Worm (Caenorhabditis elegans) whole organism, L4/young adult: ENCODE measurements around the gene C33H5.1.
A peak's percentile ranks its signal among the peaks of the same experiment; 100 is the strongest.

Experiments
- W03F9.2 ChIP-seq: fragments of 150-350 bp; optimal IDR thresholded peaks from 2 replicates; lab custom pipeline; 2014; ENCODE audit warnings: missing biosample characterization, missing genetic modification characterization
- dao-5 ChIP-seq: sonication (generic microtip); optimal IDR thresholded peaks from 2 replicates; lab custom pipeline; 2016; ENCODE audit warnings: missing genotype, missing genetic modification characterization, moderate library complexity, missing compliant biosample characterization
- him-1 ChIP-seq: sonication (generic microtip); optimal IDR thresholded peaks from 2 replicates; lab custom pipeline; 2016; ENCODE audit warnings: missing genotype, missing genetic modification reagents, missing genetic modification characterization, missing compliant biosample characterization

The C33H5.1 gene

DNA sequence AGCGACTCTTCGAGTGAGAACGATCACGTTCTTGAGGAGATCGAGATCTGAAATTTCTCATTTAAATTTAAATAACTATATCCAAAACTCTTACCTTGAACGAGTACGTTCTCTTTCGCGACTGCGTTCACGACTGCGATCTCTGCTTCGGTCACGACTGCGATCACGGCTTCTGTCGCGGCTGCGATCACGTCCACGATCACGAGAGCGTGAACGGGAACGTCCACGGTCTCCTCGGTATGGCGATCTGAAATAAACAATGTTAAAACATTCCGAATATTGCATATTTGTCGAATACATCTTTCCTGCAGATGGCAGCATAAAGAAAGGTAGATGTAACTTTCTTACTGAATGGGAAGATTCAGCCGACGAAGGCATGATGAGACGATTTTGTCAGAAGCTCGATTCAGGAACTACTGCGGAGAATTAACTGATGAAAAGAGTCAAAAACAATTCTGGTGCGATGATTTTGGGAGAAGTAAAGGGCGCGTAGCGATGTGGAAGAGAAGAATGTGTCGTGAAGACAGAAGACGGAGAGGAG, 18.5 kb upstream of the C33H5.1 start:
- TF ChIP-seq dao-5 (tag; lab: Kevin White, UChicago), result no peak
- no peak for TF ChIP-seq W03F9.2 (tag; lab: Kevin White, UChicago)
- no peak for TF ChIP-seq him-1

DNA sequence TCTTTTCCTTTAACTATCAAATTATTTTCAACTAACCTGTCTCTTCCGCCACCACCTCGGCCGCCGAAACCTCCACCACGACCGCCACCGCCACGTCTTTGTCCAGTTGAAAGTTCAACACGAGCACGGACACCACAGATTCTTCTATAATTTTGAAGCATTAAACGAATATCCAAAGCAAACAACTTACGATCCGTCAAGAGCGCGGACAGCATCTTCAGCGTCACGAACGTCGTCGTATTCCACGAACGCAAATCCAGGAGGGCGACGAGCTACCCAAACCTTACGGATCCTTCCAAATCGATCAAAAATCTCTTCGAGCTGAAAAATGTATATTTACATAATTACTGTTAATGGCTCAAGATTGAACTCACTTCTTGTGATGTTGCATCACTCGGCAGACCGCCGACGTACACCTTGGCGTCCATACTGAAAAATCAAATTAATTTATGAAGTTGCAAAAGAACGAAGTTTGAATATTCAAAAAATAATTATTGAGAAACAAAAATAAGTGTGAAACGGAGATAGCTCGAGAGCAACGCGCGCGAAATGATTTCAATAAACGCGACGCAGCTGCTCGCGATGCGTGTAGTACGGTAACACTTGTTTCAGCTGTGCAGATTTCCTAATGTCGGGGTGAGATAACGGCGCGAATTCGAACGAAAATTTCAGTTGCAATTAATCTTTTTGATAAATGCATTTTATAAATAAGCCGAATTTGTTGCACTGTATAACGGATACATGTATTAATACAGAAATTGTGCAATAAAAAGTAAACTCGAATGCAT, 17.7 kb upstream of the C33H5.1 start, which contains the start of gene rsp-6:
Gene rsp-6 (minus strand): TSS at position 429 of the 788 bp plus-strand sequence.
- TF ChIP-seq W03F9.2 (tag; lab: Kevin White, UChicago) (peak; percentile 85), him-1 (peak; percentile 29), dao-5 (tag; lab: Kevin White, UChicago) (no peak)

DNA sequence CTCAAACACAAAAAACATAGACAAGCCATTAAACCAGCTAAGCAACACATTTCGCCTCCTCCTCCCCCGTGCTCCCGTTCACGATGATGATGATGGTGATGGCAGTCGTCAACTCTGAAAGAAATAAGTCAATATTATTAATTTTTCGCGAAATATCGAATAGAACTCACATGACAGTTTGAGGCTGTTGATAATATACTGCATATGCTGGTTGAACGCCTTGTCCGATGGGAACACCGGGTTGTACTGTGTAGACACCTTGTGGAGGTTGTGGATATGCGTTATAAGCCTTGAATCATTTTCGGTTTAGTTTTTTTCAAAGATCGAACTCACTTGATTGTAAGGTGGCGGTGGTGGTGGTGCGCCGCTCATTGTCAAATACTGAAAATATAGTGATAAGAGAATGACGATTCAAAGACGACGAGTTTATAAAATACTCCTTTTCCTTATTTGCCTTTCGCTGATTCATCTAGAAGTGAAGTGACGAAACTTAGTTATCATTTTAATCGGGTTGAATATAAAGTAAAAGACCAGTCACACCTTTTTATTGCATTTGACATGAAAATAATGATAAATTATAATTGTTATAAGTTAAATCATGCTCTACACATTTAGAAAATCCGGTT, 16.8 kb upstream of the C33H5.1 start, which contains the start of gene C33H5.13:
Gene C33H5.13 (minus strand): TSS at position 443 of the 626 bp plus-strand sequence.
- no peak for TF ChIP-seq W03F9.2 (tag; lab: Kevin White, UChicago)
- TF ChIP-seq him-1, result no peak
- no peak for TF ChIP-seq dao-5 (tag; lab: Kevin White, UChicago)

DNA sequence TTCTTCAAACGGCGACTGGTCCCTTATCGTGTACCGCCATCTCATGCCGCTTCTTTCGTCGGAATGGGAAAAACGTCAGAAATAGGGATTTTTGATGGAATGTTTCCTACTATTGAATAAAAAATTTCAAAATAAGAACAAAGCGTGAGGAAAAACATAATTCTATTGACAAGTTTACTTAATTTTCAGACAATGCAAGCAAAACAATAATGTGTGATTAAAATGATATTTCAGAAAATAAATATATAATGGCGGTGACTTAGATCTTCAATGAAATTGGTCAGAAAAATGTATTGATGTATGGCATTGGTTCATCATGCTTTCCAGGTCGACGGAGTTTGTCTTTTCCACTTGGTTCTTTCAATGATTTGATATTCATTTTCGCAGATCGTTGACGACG, 14.0 kb upstream of the C33H5.1 start, which contains the start of gene ntp-1:
Gene ntp-1 (minus strand): TSS at position 101 of the 400 bp plus-strand sequence.
- TF ChIP-seq W03F9.2 (tag; lab: Kevin White, UChicago), result no peak
- no peak for TF ChIP-seq him-1
- TF ChIP-seq dao-5 (tag; lab: Kevin White, UChicago), result no peak

DNA sequence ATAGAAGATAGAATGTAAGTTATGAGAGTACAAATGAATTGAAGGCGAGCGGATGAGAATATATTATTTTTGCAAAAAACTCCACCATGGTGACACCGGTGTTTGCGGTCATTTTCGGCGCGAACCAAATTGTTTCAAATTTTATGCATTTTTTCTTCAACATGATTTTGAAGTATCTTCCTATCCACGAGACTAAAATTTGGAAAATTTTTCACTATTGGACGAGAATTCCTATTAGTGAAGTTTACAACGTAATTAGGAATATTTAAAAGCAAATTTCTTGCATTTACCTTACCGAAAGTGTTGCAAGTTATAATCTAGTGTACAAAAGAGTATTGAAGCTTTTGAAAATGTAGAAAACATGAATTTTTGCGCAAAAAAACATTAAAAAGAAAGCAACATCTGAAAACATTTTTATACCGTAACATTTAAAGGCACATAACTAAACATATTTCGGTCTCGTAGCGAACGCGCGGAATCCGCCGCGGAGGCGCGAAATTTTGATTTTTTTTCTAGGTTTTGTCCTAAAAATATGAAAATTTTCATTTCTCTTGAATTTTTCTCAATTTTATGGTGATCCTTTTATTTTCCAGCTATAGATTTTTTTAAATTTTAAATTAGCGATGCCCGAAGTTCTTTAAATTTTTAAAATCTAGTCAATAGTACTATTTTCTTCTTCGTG, 12.1 kb upstream of the C33H5.1 start, which contains the start of gene sgo-1:
Gene sgo-1 (minus strand): TSS at position 51 of the 682 bp plus-strand sequence.
- TF ChIP-seq W03F9.2 (tag; lab: Kevin White, UChicago) (peak; percentile 52), him-1 (no peak)

DNA sequence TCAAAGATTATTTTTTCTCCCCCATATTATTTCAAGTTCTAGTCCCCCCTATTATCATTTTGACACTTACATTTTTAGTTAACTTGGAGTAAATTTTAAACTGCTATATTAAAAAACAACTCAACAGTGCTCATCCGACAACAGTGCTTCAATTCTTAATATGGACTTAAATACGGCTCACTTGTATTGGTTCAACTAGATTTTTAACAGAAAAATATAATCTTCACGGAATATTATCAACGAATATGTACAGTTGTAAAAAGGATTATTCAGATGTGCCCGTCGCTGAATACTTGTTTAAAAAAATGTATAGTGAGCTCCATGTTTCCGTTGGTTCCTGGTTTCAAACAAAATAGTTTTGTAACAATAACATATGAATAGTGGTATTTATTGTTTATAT, 8.4 kb upstream of the C33H5.1 start:
- TF ChIP-seq him-1 (no peak), dao-5 (tag; lab: Kevin White, UChicago) (no peak), W03F9.2 (tag; lab: Kevin White, UChicago) (no peak)

DNA sequence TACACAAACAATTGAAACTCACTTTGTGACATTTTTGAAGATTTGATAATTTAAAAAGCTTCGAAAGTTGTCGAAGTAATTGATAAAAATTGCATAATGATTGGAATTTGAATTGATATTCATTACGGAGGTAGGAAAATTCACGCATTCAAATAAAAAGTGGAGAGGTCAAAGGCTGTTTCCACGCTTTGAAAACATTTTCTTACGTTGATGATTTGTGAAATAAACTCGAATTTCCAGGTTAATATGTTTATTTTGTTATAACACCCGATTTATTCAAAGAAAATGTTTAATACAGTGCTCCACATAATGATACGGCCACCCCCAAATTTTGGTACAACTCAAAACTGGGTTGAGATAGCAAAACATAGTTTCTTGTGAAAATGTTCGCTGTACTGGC, 5.5 kb upstream of the C33H5.1 start, which contains the start of gene C33H5.16:
Gene C33H5.16 (minus strand): TSS at position 101 of the 400 bp plus-strand sequence.
- TF ChIP-seq him-1 (no peak), W03F9.2 (tag; lab: Kevin White, UChicago) (no peak), dao-5 (tag; lab: Kevin White, UChicago) (no peak)

DNA sequence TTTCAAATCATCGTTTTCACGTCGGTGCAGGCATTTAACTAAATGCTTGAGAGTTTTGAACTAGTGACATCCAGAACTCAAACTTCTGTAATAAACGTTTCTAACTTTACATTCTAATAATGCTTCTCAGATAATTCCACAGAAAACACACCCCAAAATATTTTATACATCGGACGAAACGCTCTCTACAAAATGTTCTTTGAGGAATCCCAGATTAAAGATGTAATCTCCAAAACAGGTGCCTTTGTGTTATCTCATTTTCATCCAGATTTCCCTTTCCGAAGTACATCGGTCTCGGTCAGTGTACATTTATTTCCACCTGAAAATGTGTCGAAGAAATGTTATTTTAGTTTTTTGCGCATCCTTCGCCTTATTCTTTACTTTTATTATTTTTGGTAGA, 4.0 kb upstream of the C33H5.1 start, which contains the start of gene C33H5.2:
Gene C33H5.2 (plus strand): TSS at position 301 of the 400 bp plus-strand sequence.
- TF ChIP-seq W03F9.2 (tag; lab: Kevin White, UChicago) (no peak), him-1 (no peak), dao-5 (tag; lab: Kevin White, UChicago) (no peak)

DNA sequence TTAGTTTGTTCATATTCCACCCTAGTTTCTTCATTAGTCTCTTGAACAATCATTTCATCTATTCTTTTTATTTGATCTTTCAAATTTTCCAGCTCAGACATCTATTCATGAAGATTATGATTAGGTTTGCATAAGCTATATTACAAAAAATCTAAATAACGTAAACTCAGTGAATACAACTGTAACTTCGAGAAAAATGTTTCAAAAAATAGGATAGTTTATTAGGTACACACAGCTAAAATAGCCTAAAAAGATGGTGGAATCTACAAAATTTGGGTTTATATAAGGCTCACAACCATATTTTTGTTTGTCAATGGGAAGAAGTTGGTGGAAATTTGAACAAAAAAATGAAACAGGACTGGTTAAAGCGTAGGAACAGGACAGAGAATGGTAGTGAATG, 4.0 kb downstream of the C33H5.1 start, which contains the start of gene zgpa-1:
Gene zgpa-1 (minus strand): TSS at position 101 of the 400 bp plus-strand sequence.
- TF ChIP-seq W03F9.2 (tag; lab: Kevin White, UChicago) (no peak), dao-5 (tag; lab: Kevin White, UChicago) (no peak), him-1 (no peak)

DNA sequence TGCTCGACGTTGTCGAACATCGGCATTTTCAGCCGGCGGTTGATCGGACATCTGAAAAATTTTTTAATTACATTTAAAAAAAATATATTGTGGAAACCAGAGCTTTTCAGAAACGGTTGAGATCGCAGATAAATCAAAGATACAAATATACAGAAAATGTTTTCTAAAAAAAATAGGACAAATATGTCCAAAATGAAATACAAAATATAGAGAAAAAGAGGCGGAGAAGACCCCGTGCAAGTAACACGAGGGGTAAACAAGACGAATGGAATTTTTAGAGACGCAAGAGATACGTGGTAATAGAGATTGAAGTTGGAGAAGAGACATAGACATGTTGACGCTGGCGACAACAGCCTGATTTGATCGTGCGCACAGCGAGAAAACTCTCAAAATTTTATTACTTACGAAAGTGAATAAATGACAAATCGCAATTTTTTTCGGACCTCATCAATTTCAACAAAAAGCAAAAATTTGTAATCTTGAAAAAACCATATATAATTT, 7.0 kb downstream of the C33H5.1 start, which contains the start of gene cdgs-1:
Gene cdgs-1 (minus strand): TSS at position 51 of the 501 bp plus-strand sequence.
- TF ChIP-seq him-1, result no peak
- no peak for TF ChIP-seq W03F9.2 (tag; lab: Kevin White, UChicago)

DNA sequence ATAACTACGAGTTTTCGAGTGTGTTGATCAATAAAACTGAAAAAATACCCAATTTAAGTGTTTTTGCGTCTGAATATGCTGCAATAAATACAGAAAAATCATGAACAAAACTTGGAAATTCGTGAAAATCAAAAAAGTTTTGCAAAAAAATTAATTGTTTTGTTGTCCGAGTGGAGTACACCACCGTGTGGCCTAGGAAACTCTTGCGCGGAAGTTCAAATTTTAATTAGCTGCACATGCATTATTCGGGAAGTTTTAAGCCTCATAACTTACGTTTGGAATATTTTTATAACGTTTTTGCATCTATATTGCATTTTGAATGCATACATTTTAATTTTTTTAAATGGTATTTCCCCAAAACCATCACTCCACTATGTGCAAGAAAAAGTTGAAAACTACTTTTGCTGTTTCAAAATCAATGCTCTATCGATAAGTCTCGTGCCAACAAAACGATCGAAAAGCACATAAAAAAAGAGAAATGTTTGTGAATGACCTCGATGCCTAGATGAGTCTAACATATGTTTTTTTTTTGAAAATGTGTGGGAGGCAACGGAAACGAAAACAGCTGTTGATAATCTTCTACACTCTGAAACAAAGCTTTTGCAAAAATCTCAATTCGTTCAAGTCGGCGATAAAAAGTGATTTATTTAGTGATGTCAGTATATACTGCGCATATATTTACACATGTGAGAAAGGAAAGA, 7.8 kb downstream of the C33H5.1 start:
- TF ChIP-seq W03F9.2 (tag; lab: Kevin White, UChicago) (peak; percentile 21), dao-5 (tag; lab: Kevin White, UChicago) (no peak)

DNA sequence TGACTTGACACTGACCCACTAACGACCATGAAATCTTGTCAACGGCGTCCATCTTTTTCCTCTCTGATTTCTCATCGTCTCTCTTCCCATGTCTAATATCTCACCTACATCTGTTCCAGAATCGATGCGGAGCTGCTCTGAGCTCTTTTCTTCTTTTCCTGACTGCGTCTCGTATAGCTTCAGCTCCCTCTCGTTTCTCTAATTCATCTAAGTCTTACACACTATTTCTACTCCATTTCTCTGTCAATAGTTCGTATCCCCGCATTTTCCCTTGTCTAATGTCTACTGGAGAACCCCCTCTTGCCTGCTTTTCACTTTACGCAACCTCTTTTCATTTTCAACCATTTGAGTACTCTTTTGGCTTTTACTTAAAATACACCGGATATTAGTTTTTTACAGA, 9.1 kb downstream of the C33H5.1 start, which contains the start of gene ric-3:
Gene ric-3 (plus strand): TSS at position 400 of the 400 bp plus-strand sequence.
- TF ChIP-seq W03F9.2 (tag; lab: Kevin White, UChicago) (no peak), him-1 (no peak), dao-5 (tag; lab: Kevin White, UChicago) (no peak)
